Worm (Caenorhabditis elegans): ENCODE data around the gene cbn-1.

ce11 chrII:286551-286724, 45.9 kb downstream of the cbn-1 start, which contains the start of gene misc-1:
- TF ChIP-seq elt-3 (tag; optimal IDR thresholded peaks at IDR 0.05) (no peak), nhr-11 (tag; optimal IDR thresholded peaks at IDR 0.05) (no peak), nhr-12 (tag; optimal IDR thresholded peaks at IDR 0.05) (no peak), lin-15B (tag; optimal IDR thresholded peaks at IDR 0.05) (no peak)
